Worm (Caenorhabditis elegans) whole organism, mixed stage, embryonic: ENCODE measurements around the gene npr-42.

ENCODE experiments used
- M03D4.4 ChIP-seq: sonication (generic microtip); optimal IDR thresholded peaks from 2 replicates; lab custom pipeline; 2017; ENCODE audit warnings: mild to moderate bottlenecking, missing genetic modification characterization, missing compliant biosample characterization
- bed-3 ChIP-seq: fragments of 200-800 bp; sonication (Bioruptor generic); optimal IDR thresholded peaks from 3 replicates; lab custom pipeline; 2018; ENCODE audit warnings: mild to moderate bottlenecking, missing genetic modification characterization, moderate library complexity, missing compliant biosample characterization
- blmp-1 ChIP-seq: fragments of 150-350 bp; optimal IDR thresholded peaks from 2 replicates; lab custom pipeline; 2014; ENCODE audit warnings: missing biosample characterization, missing genetic modification characterization
- ceh-39 ChIP-seq: fragments of 150-350 bp; optimal IDR thresholded peaks from 2 replicates; lab custom pipeline; 2014; ENCODE audit warnings: missing biosample characterization, missing genetic modification characterization
- ceh-43 ChIP-seq: fragments of 200-800 bp; sonication (Bioruptor generic); optimal IDR thresholded peaks from 2 replicates; lab custom pipeline; 2018; ENCODE audit warnings: mild to moderate bottlenecking, missing genetic modification characterization, moderate library complexity, missing compliant biosample characterization
- ceh-83 ChIP-seq: fragments of 200-800 bp; sonication (Bioruptor generic); optimal IDR thresholded peaks from 2 replicates; lab custom pipeline; 2018; ENCODE audit warnings: mild to moderate bottlenecking, missing genetic modification characterization, missing compliant biosample characterization
- ces-1 ChIP-seq: fragments of 150-350 bp; optimal IDR thresholded peaks from 2 replicates; lab custom pipeline; 2014; ENCODE audit warnings: missing biosample characterization, missing genetic modification reagents, missing genetic modification characterization
- cnd-1 ChIP-seq: fragments of 200-800 bp; sonication (Bioruptor generic); optimal IDR thresholded peaks from 2 replicates; lab custom pipeline; 2018; ENCODE audit warnings: mild to moderate bottlenecking, missing genetic modification characterization, missing compliant biosample characterization
- drap-1 ChIP-seq: fragments of 200-800 bp; sonication (Bioruptor generic); optimal IDR thresholded peaks from 3 replicates; lab custom pipeline; 2018; ENCODE audit warnings: mild to moderate bottlenecking, missing genetic modification characterization, missing compliant biosample characterization
- elt-3 ChIP-seq: fragments of 150-350 bp; optimal IDR thresholded peaks from 2 replicates; lab custom pipeline; 2014; ENCODE audit warnings: missing biosample characterization, missing genetic modification characterization
- flh-1 ChIP-seq: fragments of 200-800 bp; sonication (Bioruptor generic); optimal IDR thresholded peaks from 2 replicates; lab custom pipeline; 2018; ENCODE audit warnings: mild to moderate bottlenecking, missing genetic modification characterization, moderate library complexity, missing compliant biosample characterization
- ham-2 ChIP-seq: fragments of 200-800 bp; sonication (Bioruptor generic); optimal IDR thresholded peaks from 2 replicates; lab custom pipeline; 2018; ENCODE audit warnings: mild to moderate bottlenecking, missing genetic modification characterization, missing compliant biosample characterization
- hlh-1 ChIP-seq: fragments of 150-350 bp; optimal IDR thresholded peaks from 2 replicates; lab custom pipeline; 2014; ENCODE audit warnings: missing biosample characterization, missing genetic modification reagents, missing genetic modification characterization
- lin-13 ChIP-seq: fragments of 150-350 bp; optimal IDR thresholded peaks from 2 replicates; lab custom pipeline; 2014; ENCODE audit warnings: missing biosample characterization, missing genetic modification characterization
- mab-5 ChIP-seq: fragments of 150-350 bp; optimal IDR thresholded peaks from 2 replicates; lab custom pipeline; 2014; ENCODE audit warnings: missing biosample characterization, missing genetic modification characterization
- mep-1 ChIP-seq: fragments of 150-350 bp; optimal IDR thresholded peaks from 2 replicates; lab custom pipeline; 2017; ENCODE audit warnings: missing biosample characterization, missing genetic modification reagents, missing genetic modification characterization, inconsistent platforms
- mls-2 ChIP-seq: sonication (generic microtip); optimal IDR thresholded peaks from 2 replicates; lab custom pipeline; 2016; ENCODE audit warnings: mild to moderate bottlenecking, missing genetic modification characterization, moderate library complexity, missing compliant biosample characterization
- nhr-12 ChIP-seq: fragments of 150-350 bp; optimal IDR thresholded peaks from 2 replicates; lab custom pipeline; 2014; ENCODE audit warnings: missing biosample characterization, missing genetic modification characterization
- nhr-28 ChIP-seq: fragments of 150-350 bp; optimal IDR thresholded peaks from 2 replicates; lab custom pipeline; 2014; ENCODE audit warnings: missing biosample characterization, missing genetic modification characterization
- nhr-76 ChIP-seq: sonication (generic microtip); optimal IDR thresholded peaks from 2 replicates; lab custom pipeline; 2017; ENCODE audit warnings: missing biosample characterization, missing genetic modification characterization
- pha-4 ChIP-seq: fragments of 150-350 bp; optimal IDR thresholded peaks from 2 replicates; lab custom pipeline; 2018; ENCODE audit warnings: missing biosample characterization, missing genetic modification reagents, missing genetic modification characterization
- sem-2 ChIP-seq: fragments of 200-800 bp; sonication (Bioruptor generic); optimal IDR thresholded peaks from 2 replicates; lab custom pipeline; 2018; ENCODE audit warnings: mild to moderate bottlenecking, missing genetic modification characterization, missing compliant biosample characterization
- sptf-1 ChIP-seq: sonication (generic microtip); optimal IDR thresholded peaks from 2 replicates; lab custom pipeline; 2017; ENCODE audit warnings: mild to moderate bottlenecking, missing genetic modification characterization, moderate library complexity, missing compliant biosample characterization
- tbx-8 ChIP-seq: fragments of 200-800 bp; sonication (Bioruptor generic); optimal IDR thresholded peaks from 2 replicates; lab custom pipeline; 2018; ENCODE audit warnings: mild to moderate bottlenecking, missing genetic modification characterization, moderate library complexity, missing compliant biosample characterization
- unc-120 ChIP-seq: sonication (generic microtip); optimal IDR thresholded peaks from 2 replicates; lab custom pipeline; 2017; ENCODE audit warnings: missing genetic modification characterization, missing compliant biosample characterization; ENCODE audit not compliant: poor library complexity, severe bottlenecking
- unc-39 ChIP-seq: fragments of 150-350 bp; optimal IDR thresholded peaks from 2 replicates; lab custom pipeline; 2014; ENCODE audit warnings: missing biosample characterization, missing genetic modification characterization
- unc-62 ChIP-seq: fragments of 150-350 bp; optimal IDR thresholded peaks from 2 replicates; lab custom pipeline; 2014; ENCODE audit warnings: missing biosample characterization, missing genetic modification reagents, missing genetic modification characterization
- zip-8 ChIP-seq: fragments of 150-350 bp; optimal IDR thresholded peaks from 2 replicates; lab custom pipeline; 2014; ENCODE audit warnings: missing biosample characterization, missing genetic modification characterization
- ztf-11 ChIP-seq: fragments of 150-350 bp; optimal IDR thresholded peaks from 2 replicates; lab custom pipeline; 2014; ENCODE audit warnings: missing biosample characterization, missing genetic modification characterization

Gene npr-42

ce11 chrII:4275637-4276252, at the start of gene npr-42:
npr-42 (plus strand) TSS chrII:4276202.
- TF ChIP-seq lin-13 (tag; lab: Kevin White, UChicago) (no peak), ces-1 (GFP tag; lab: Kevin White, UChicago) (no peak), M03D4.4 (tag; lab: Kevin White, UChicago) (no peak), nhr-76 (tag; lab: Kevin White, UChicago) (no peak), ceh-43 (GFP tag; lab: Kevin White, UChicago) (no peak), mep-1 (tag; lab: Kevin White, UChicago) (no peak)

- TF ChIP-seq mep-1 (tag; lab: Kevin White, UChicago) (no peak), ceh-43 (GFP tag; lab: Kevin White, UChicago) (no peak), unc-62 (GFP tag; lab: Kevin White, UChicago) (no peak), sem-2 (GFP tag; lab: Kevin White, UChicago) (no peak), flh-1 (GFP tag; lab: Kevin White, UChicago) (no peak), bed-3 (no peak), nhr-12 (tag; lab: Kevin White, UChicago) (no peak), pha-4 (no peak), cnd-1 (tag; lab: Kevin White, UChicago) (no peak)
Measured at ce11 chrII:4226598-4227096, 49.4 kb upstream of the npr-42 start, which contains the start of gene C16A11.4. C16A11.4 (plus strand) TSS chrII:4227046.

ce11 chrII:4228112-4228770, 47.8 kb upstream of the npr-42 start:
- TF ChIP-seq ceh-43 (GFP tag; lab: Kevin White, UChicago), result no peak
- TF ChIP-seq flh-1 (GFP tag; lab: Kevin White, UChicago), result no peak
- no peak for TF ChIP-seq blmp-1 (tag; lab: Kevin White, UChicago)
- TF ChIP-seq bed-3, result no peak
- TF ChIP-seq mab-5 (tag; lab: Kevin White, UChicago), result no peak
- no peak for TF ChIP-seq ceh-39 (tag; lab: Kevin White, UChicago)

ce11 chrII:4229106-4229708, 46.8 kb upstream of the npr-42 start, which contains the start of gene C16A11.3:
C16A11.3 (plus strand) TSS chrII:4229545.
- TF ChIP-seq hlh-1 (tag; lab: Kevin White, UChicago) (no peak), ham-2 (no peak), tbx-8 (GFP tag; lab: Kevin White, UChicago) (no peak), ztf-11 (tag; lab: Kevin White, UChicago) (no peak), zip-8 (tag; lab: Kevin White, UChicago) (no peak), ceh-83 (no peak), flh-1 (GFP tag; lab: Kevin White, UChicago) (no peak), unc-120 (tag; lab: Kevin White, UChicago) (no peak), lin-13 (tag; lab: Kevin White, UChicago) (no peak), mls-2 (tag; lab: Kevin White, UChicago) (no peak), elt-3 (tag; lab: Kevin White, UChicago) (no peak), drap-1 (GFP tag; lab: Kevin White, UChicago) (no peak), unc-39 (tag; lab: Kevin White, UChicago) (no peak), sptf-1 (no peak), nhr-28 (tag; lab: Kevin White, UChicago) (no peak), ceh-39 (tag; lab: Kevin White, UChicago) (no peak), M03D4.4 (tag; lab: Kevin White, UChicago) (no peak), mep-1 (tag; lab: Kevin White, UChicago) (no peak)
